Worm (Caenorhabditis elegans): Measurements from ENCODE around the gene ZC239.16.
"Not testable (repeated sequence)": the region's sequence is repeated elsewhere in the genome, so short reads cannot be mapped to it uniquely, and the experiment has no call there.

ZC239.16 gene

ce11 chrII:3202519-3202918 is 22.6 kb downstream of the ZC239.16 start, which contains the start of gene sri-53:
Gene sri-53 (minus strand): TSS chrII:3202619.
- TF ChIP-seq ttx-3 (tag; optimal IDR thresholded peaks at IDR 0.05) = no peak
- no peak for TF ChIP-seq ama-1 (optimal IDR thresholded peaks at IDR 0.05)
- no peak for TF ChIP-seq pag-3 (tag; optimal IDR thresholded peaks at IDR 0.05; ENCODE audit: borderline replicate concordance)
- no peak for TF ChIP-seq ahr-1 (tag; optimal IDR thresholded peaks at IDR 0.05)
- TF ChIP-seq nhr-232 (tag; optimal IDR thresholded peaks at IDR 0.05) = no peak
- no peak for TF ChIP-seq ceh-22 (tag; optimal IDR thresholded peaks at IDR 0.05)
- TF ChIP-seq madf-2 (tag; optimal IDR thresholded peaks at IDR 0.05) = no peak
- TF ChIP-seq unc-86 (tag; optimal IDR thresholded peaks at IDR 0.05) = no peak
- TF ChIP-seq fax-1 (tag; optimal IDR thresholded peaks at IDR 0.05) = no peak
- no peak for TF ChIP-seq fkh-6 (tag; optimal IDR thresholded peaks at IDR 0.05)
- TF ChIP-seq dve-1 (tag; optimal IDR thresholded peaks at IDR 0.05) = no peak
- TF ChIP-seq unc-3 (GFP tag; conservative IDR thresholded peaks at IDR 0.05) = no peak
- no peak for TF ChIP-seq unc-3 (tag; optimal IDR thresholded peaks at IDR 0.05)
- no peak for TF ChIP-seq pha-2 (tag; optimal IDR thresholded peaks at IDR 0.05)
- TF ChIP-seq dmd-4 (tag; optimal IDR thresholded peaks at IDR 0.05; ENCODE audit: borderline replicate concordance) = no peak
- no peak for TF ChIP-seq lim-6 (tag; optimal IDR thresholded peaks at IDR 0.05)
- TF ChIP-seq tbx-2 (tag; optimal IDR thresholded peaks at IDR 0.05) = no peak
- TF ChIP-seq ceh-31 (tag; optimal IDR thresholded peaks at IDR 0.05) = no peak
- TF ChIP-seq lin-11 (tag; optimal IDR thresholded peaks at IDR 0.05) = no peak
- TF ChIP-seq ceh-2 (tag; optimal IDR thresholded peaks at IDR 0.05) = no peak

ce11 chrII:3201242-3201641 is 23.9 kb downstream of the ZC239.16 start, which contains the start of gene sri-48:
Gene sri-48 (minus strand): TSS chrII:3201342.
- TF ChIP-seq tbx-7, pqm-1, lin-11 (tag; optimal IDR thresholded peaks at IDR 0.05): not testable (repeated sequence)

ce11 chrII:3198998-3199397 is 26.1 kb downstream of the ZC239.16 start, which contains the start of gene sri-51:
Gene sri-51 (minus strand): TSS chrII:3199098.
- TF ChIP-seq ceh-31 (tag; optimal IDR thresholded peaks at IDR 0.05) (no peak), ttx-3 (tag; optimal IDR thresholded peaks at IDR 0.05) (no peak), tbx-2 (tag; optimal IDR thresholded peaks at IDR 0.05) (no peak), ahr-1 (tag; optimal IDR thresholded peaks at IDR 0.05) (no peak), dmd-4 (tag; optimal IDR thresholded peaks at IDR 0.05; ENCODE audit: borderline replicate concordance) (no peak), tbx-7 (tag; optimal IDR thresholded peaks at IDR 0.05) (no peak), ets-4 (tag; optimal IDR thresholded peaks at IDR 0.05) (no peak), hlh-15 (tag; optimal IDR thresholded peaks at IDR 0.05) (no peak), pag-3 (tag; optimal IDR thresholded peaks at IDR 0.05; ENCODE audit: borderline replicate concordance) (no peak), unc-3 (GFP tag; conservative IDR thresholded peaks at IDR 0.05) (no peak), unc-3 (tag; optimal IDR thresholded peaks at IDR 0.05) (no peak), nhr-11 (tag; optimal IDR thresholded peaks at IDR 0.05) (no peak), unc-42 (tag; optimal IDR thresholded peaks at IDR 0.05) (no peak), eyg-1 (tag; optimal IDR thresholded peaks at IDR 0.05) (no peak), elt-4 (tag; optimal IDR thresholded peaks at IDR 0.05) (no peak), gmeb-2 (tag; optimal IDR thresholded peaks at IDR 0.05) (no peak), nhr-232 (tag; optimal IDR thresholded peaks at IDR 0.05) (no peak)

ce11 chrII:3196966-3197365 is 28.2 kb downstream of the ZC239.16 start, which contains the start of gene gcy-15:
Gene gcy-15 (minus strand): TSS chrII:3197066.
- no peak for TF ChIP-seq hlh-15 (tag; optimal IDR thresholded peaks at IDR 0.05)
- TF ChIP-seq C38D4.7 (GFP tag; optimal IDR thresholded peaks at IDR 0.05) = no peak
- TF ChIP-seq ttx-3 (tag; optimal IDR thresholded peaks at IDR 0.05) = no peak

ce11 chrII:3195739-3196138 is 29.4 kb downstream of the ZC239.16 start:
- TF ChIP-seq hlh-15 (tag; optimal IDR thresholded peaks at IDR 0.05) (no peak), pqm-1 (tag; optimal IDR thresholded peaks at IDR 0.05) (no peak), ceh-34 (tag; optimal IDR thresholded peaks at IDR 0.05) (no peak), fax-1 (tag; optimal IDR thresholded peaks at IDR 0.05) (no peak), mec-3 (tag; optimal IDR thresholded peaks at IDR 0.05; ENCODE audit: borderline replicate concordance) (peak; percentile 13), fkh-10 (GFP tag; optimal IDR thresholded peaks at IDR 0.05) (no peak)
